Fruit fly (Drosophila melanogaster) whole organism, embryonic: ENCODE results near the gene dock.

ENCODE experiments used
- Abd-B ChIP-seq: fragments of 200-800 bp; sonication (Bioruptor generic); optimal IDR thresholded peaks from 2 replicates; lab custom pipeline; 2018; ENCODE audit warnings: missing biosample characterization, mild to moderate bottlenecking, missing genetic modification characterization, moderate library complexity
- Asciz ChIP-seq: fragments of 200-800 bp; sonication (Bioruptor generic); optimal IDR thresholded peaks from 2 replicates; lab custom pipeline; 2017; ENCODE audit warnings: missing biosample characterization, mild to moderate bottlenecking, missing genetic modification characterization, missing genetic modification reagents
- CG10267 ChIP-seq: fragments of 200-800 bp; sonication (Bioruptor generic); optimal IDR thresholded peaks from 2 replicates; lab custom pipeline; 2018; ENCODE audit warnings: missing biosample characterization, mild to moderate bottlenecking, missing genetic modification characterization, moderate library complexity
- CG12744 ChIP-seq: fragments of 200-800 bp; sonication (Bioruptor generic); optimal IDR thresholded peaks from 2 replicates; lab custom pipeline; 2016; ENCODE audit warnings: missing biosample characterization, missing genetic modification characterization
- CG12769 ChIP-seq: fragments of 200-800 bp; sonication (Bioruptor generic); optimal IDR thresholded peaks from 2 replicates; lab custom pipeline; 2019; ENCODE audit warnings: missing biosample characterization, mild to moderate bottlenecking, missing genetic modification characterization, moderate library complexity
- CG2120 ChIP-seq: fragments of 200-800 bp; sonication (Bioruptor generic); optimal IDR thresholded peaks from 3 replicates; lab custom pipeline; 2016; ENCODE audit warnings: missing biosample characterization, missing genetic modification characterization
- CG31365 ChIP-seq: fragments of 200-800 bp; sonication (Bioruptor generic); optimal IDR thresholded peaks from 2 replicates; lab custom pipeline; 2018; ENCODE audit warnings: missing biosample characterization, mild to moderate bottlenecking, missing genetic modification characterization
- CG31388 ChIP-seq: fragments of 200-800 bp; sonication (Bioruptor generic); optimal IDR thresholded peaks from 2 replicates; lab custom pipeline; 2016; ENCODE audit warnings: missing biosample characterization, missing genetic modification characterization
- CG3281 ChIP-seq: fragments of 200-800 bp; sonication (Bioruptor generic); optimal IDR thresholded peaks from 3 replicates; lab custom pipeline; 2017; ENCODE audit warnings: missing biosample characterization, mild to moderate bottlenecking, missing genetic modification characterization
- CG43689 ChIP-seq: fragments of 200-800 bp; sonication (Bioruptor generic); IDR thresholded peaks from 2 replicates; pipeline ENCODE4 v1.3.6; 2022; ENCODE audit warnings: missing biosample characterization, missing genetic modification characterization
- CG6654 ChIP-seq: fragments of 200-800 bp; sonication (Bioruptor generic); optimal IDR thresholded peaks from 2 replicates; lab custom pipeline; 2017; ENCODE audit warnings: missing biosample characterization, mild to moderate bottlenecking, missing genetic modification characterization
- CG7987 ChIP-seq: fragments of 200-800 bp; sonication (Bioruptor generic); optimal IDR thresholded peaks from 2 replicates; lab custom pipeline; 2018; ENCODE audit warnings: missing biosample characterization, mild to moderate bottlenecking, missing genetic modification characterization, moderate library complexity
- CG8765 ChIP-seq: fragments of 200-800 bp; sonication (Bioruptor generic); IDR thresholded peaks from 2 replicates; pipeline ENCODE4 v1.3.6; 2022; ENCODE audit warnings: missing biosample characterization, missing genetic modification characterization
- CG9876 ChIP-seq: fragments of 200-800 bp; sonication (Bioruptor generic); optimal IDR thresholded peaks from 2 replicates; lab custom pipeline; 2016; ENCODE audit warnings: missing biosample characterization, missing genetic modification characterization
- Dek ChIP-seq: fragments of 200-800 bp; sonication (Bioruptor generic); optimal IDR thresholded peaks from 3 replicates; lab custom pipeline; 2019; ENCODE audit warnings: missing biosample characterization, mild to moderate bottlenecking, missing genetic modification characterization, moderate library complexity
- Dll ChIP-seq: fragments of 200-800 bp; sonication (Bioruptor generic); IDR thresholded peaks from 4 replicates; pipeline ENCODE4 v1.3.6; 2022; ENCODE audit warnings: missing biosample characterization, missing genetic modification characterization; ENCODE audit not compliant: partially characterized antibody
- Fer1 ChIP-seq: fragments of 200-800 bp; sonication (Bioruptor generic); optimal IDR thresholded peaks from 2 replicates; lab custom pipeline; 2017; ENCODE audit warnings: missing biosample characterization, mild to moderate bottlenecking, missing genetic modification characterization
- HLH3B ChIP-seq: fragments of 200-800 bp; sonication (Bioruptor generic); IDR thresholded peaks from 2 replicates; pipeline ENCODE4 v1.3.6; 2022; ENCODE audit warnings: missing biosample characterization, missing genetic modification characterization
- HLHmδ ChIP-seq: fragments of 200-800 bp; sonication (Bioruptor generic); optimal IDR thresholded peaks from 2 replicates; lab custom pipeline; 2018; ENCODE audit warnings: missing biosample characterization, mild to moderate bottlenecking, missing genetic modification characterization, moderate library complexity
- Jarid2 ChIP-seq: fragments of 200-800 bp; sonication (Bioruptor generic); optimal IDR thresholded peaks from 3 replicates; lab custom pipeline; 2017; ENCODE audit warnings: mild to moderate bottlenecking, missing biosample characterization, missing genetic modification reagents, missing genetic modification characterization
- Nf-YA ChIP-seq: fragments of 200-800 bp; sonication (Bioruptor generic); IDR thresholded peaks from 2 replicates; pipeline ENCODE4 v1.3.6; 2022; ENCODE audit warnings: missing biosample characterization, missing genetic modification characterization
- Rfx ChIP-seq: fragments of 200-800 bp; sonication (Bioruptor generic); IDR thresholded peaks from 2 replicates; pipeline ENCODE4 v1.3.6; 2022; ENCODE audit warnings: missing biosample characterization, missing genetic modification characterization
- Spps ChIP-seq: fragments of 200-800 bp; sonication (Bioruptor generic); optimal IDR thresholded peaks from 2 replicates; lab custom pipeline; 2018; ENCODE audit warnings: missing biosample characterization, mild to moderate bottlenecking, missing genetic modification characterization
- Ssrp ChIP-seq: fragments of 200-800 bp; sonication (Bioruptor generic); optimal IDR thresholded peaks from 2 replicates; lab custom pipeline; 2018; ENCODE audit warnings: missing biosample characterization, mild to moderate bottlenecking, missing genetic modification characterization, moderate library complexity
- Stat92E ChIP-seq, 3 experiments: fragments of >200 bp in 2 of 3; fragments of 200-800 bp in 1 of 3; sonication (Bioruptor generic) in 1 of 3; optimal IDR thresholded peaks; 2 replicates each; lab custom pipeline; 2017 to 2019; ENCODE audit warnings: missing biosample characterization in 3 of 3, missing genetic modification characterization in 3 of 3, mild to moderate bottlenecking in 1 of 3, moderate library complexity in 1 of 3
- TFAM ChIP-seq: fragments of 200-800 bp; sonication (Bioruptor generic); optimal IDR thresholded peaks from 2 replicates; lab custom pipeline; 2017; ENCODE audit warnings: missing biosample characterization, missing genetic modification characterization, inconsistent platforms
- Trl ChIP-seq, 3 experiments: fragments of >200 bp in 2 of 3; fragments of 200-800 bp in 1 of 3; sonication (Bioruptor generic) in 1 of 3; optimal IDR thresholded peaks; 2 replicates in 1 of 3; 3 replicates in 2 of 3; lab custom pipeline; 2016 to 2017; ENCODE audit warnings: missing biosample characterization in 1 of 3, missing genetic modification characterization in 1 of 3
- ap ChIP-seq: fragments of 200-800 bp; sonication (Bioruptor generic); IDR thresholded peaks from 2 replicates; pipeline ENCODE4 v1.3.6; 2022; ENCODE audit warnings: missing biosample characterization, missing genetic modification characterization
- caup ChIP-seq: fragments of 200-800 bp; sonication (Bioruptor generic); optimal IDR thresholded peaks from 3 replicates; lab custom pipeline; 2017; ENCODE audit warnings: missing biosample characterization, mild to moderate bottlenecking, missing genetic modification characterization, moderate library complexity; ENCODE audit not compliant: severe bottlenecking
- chn ChIP-seq: fragments of 200-800 bp; sonication (Bioruptor generic); optimal IDR thresholded peaks from 2 replicates; lab custom pipeline; 2016; ENCODE audit warnings: missing biosample characterization, missing genetic modification characterization
- dimm ChIP-seq: fragments of 200-800 bp; sonication (Bioruptor generic); IDR thresholded peaks from 2 replicates; pipeline ENCODE4 v1.3.6; 2022; ENCODE audit warnings: missing biosample characterization, missing genetic modification characterization
- dmrt99B ChIP-seq: fragments of 200-800 bp; sonication (Bioruptor generic); optimal IDR thresholded peaks from 2 replicates; lab custom pipeline; 2018; ENCODE audit warnings: missing biosample characterization, mild to moderate bottlenecking, missing genetic modification characterization, moderate library complexity
- gcm2 ChIP-seq: fragments of 200-800 bp; sonication (Bioruptor generic); optimal IDR thresholded peaks from 2 replicates; lab custom pipeline; 2016; ENCODE audit warnings: missing biosample characterization, missing genetic modification characterization
- grn ChIP-seq: fragments of 200-800 bp; sonication (Bioruptor generic); optimal IDR thresholded peaks from 3 replicates; lab custom pipeline; 2017; ENCODE audit warnings: missing biosample characterization, missing genetic modification characterization
- gro ChIP-seq: fragments of 200-800 bp; sonication (Bioruptor generic); optimal IDR thresholded peaks from 2 replicates; lab custom pipeline; 2016; ENCODE audit warnings: missing biosample characterization, missing genetic modification characterization
- gsb-n ChIP-seq: fragments of 200-800 bp; sonication (Bioruptor generic); optimal IDR thresholded peaks from 3 replicates; lab custom pipeline; 2018; ENCODE audit warnings: missing biosample characterization, mild to moderate bottlenecking, missing genetic modification characterization
- kay ChIP-seq: fragments of 200-800 bp; sonication (Bioruptor generic); optimal IDR thresholded peaks from 2 replicates; lab custom pipeline; 2016; ENCODE audit warnings: missing biosample characterization, missing genetic modification characterization
- mld ChIP-seq: fragments of 200-800 bp; sonication (Bioruptor generic); IDR thresholded peaks from 3 replicates; pipeline ENCODE4 v1.3.6; 2022; ENCODE audit warnings: missing biosample characterization, missing genetic modification characterization; ENCODE audit not compliant: partially characterized antibody
- nau ChIP-seq: fragments of 200-800 bp; sonication (Bioruptor generic); optimal IDR thresholded peaks from 3 replicates; lab custom pipeline; 2017; ENCODE audit warnings: missing biosample characterization, mild to moderate bottlenecking, missing genetic modification characterization, missing genetic modification reagents
- nerfin-2 ChIP-seq: fragments of 200-800 bp; sonication (Bioruptor generic); IDR thresholded peaks from 2 replicates; pipeline ENCODE4 v1.3.6; 2022; ENCODE audit warnings: missing biosample characterization, missing genetic modification characterization; ENCODE audit not compliant: partially characterized antibody
- pzg ChIP-seq: fragments of 200-800 bp; sonication (Bioruptor generic); optimal IDR thresholded peaks from 3 replicates; lab custom pipeline; 2018; ENCODE audit warnings: missing biosample characterization, mild to moderate bottlenecking, missing genetic modification characterization, moderate library complexity
- rib ChIP-seq: fragments of 200-800 bp; sonication (Bioruptor generic); IDR thresholded peaks from 2 replicates; pipeline ENCODE4 v1.3.6; 2022; ENCODE audit warnings: missing biosample characterization, missing genetic modification characterization
- sqz ChIP-seq: fragments of 200-800 bp; sonication (Bioruptor generic); optimal IDR thresholded peaks from 3 replicates; lab custom pipeline; 2018; ENCODE audit warnings: missing biosample characterization, mild to moderate bottlenecking, missing genetic modification characterization
- ssp ChIP-seq: fragments of 200-800 bp; sonication (Bioruptor generic); IDR thresholded peaks from 2 replicates; pipeline ENCODE4 v1.3.6; 2022; ENCODE audit warnings: missing biosample characterization, missing genetic modification characterization
- unc-4 ChIP-seq: fragments of 200-800 bp; sonication (Bioruptor generic); IDR thresholded peaks from 2 replicates; pipeline ENCODE4 v1.3.6; 2022; ENCODE audit warnings: missing biosample characterization, missing genetic modification characterization; ENCODE audit not compliant: partially characterized antibody
- zfh2 ChIP-seq: fragments of 200-800 bp; sonication (Bioruptor generic); optimal IDR thresholded peaks from 2 replicates; lab custom pipeline; 2016; ENCODE audit warnings: missing biosample characterization, missing genetic modification characterization

The dock gene

DNA sequence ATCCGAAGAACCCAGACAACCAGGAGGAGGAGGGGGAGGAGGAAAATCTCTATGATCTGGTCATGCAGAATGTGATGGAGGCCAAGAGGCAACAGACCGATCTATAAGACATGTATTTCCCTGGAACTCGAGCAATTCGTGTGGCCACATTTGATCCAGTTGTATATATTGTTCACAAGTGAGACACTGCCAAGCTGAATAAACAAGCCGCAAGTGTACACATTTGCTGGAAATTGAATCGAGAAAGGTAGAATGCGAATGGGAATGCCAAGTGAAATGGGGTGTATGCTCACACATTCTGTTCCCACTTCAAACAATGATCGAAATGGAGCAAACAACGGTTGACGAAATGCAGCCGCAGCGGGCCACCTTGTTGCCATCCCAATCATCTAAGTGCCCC lies 30.2 kb downstream of the dock start (continued):
- TF ChIP-seq HLH3B (GFP tag; lab: Robert Waterston, UW) = peak; percentile 21; the same call in 1 of the 2 replicates
- TF ChIP-seq Fer1 = peak; percentile 46
- TF ChIP-seq CG43689 (GFP tag; lab: Robert Waterston, UW) = no peak
- peak; percentile 47 for TF ChIP-seq Asciz (GFP tag; lab: Kevin White, UChicago)
- peak; percentile 74 for TF ChIP-seq HLHmδ (GFP tag; lab: Kevin White, UChicago)
- peak; percentile 33 for TF ChIP-seq CG2120 (GFP tag; lab: Kevin White, UChicago)
- TF ChIP-seq kay (GFP tag; lab: Kevin White, UChicago) = no peak
- TF ChIP-seq Ssrp (tag; lab: Kevin White, UChicago) = no peak

DNA sequence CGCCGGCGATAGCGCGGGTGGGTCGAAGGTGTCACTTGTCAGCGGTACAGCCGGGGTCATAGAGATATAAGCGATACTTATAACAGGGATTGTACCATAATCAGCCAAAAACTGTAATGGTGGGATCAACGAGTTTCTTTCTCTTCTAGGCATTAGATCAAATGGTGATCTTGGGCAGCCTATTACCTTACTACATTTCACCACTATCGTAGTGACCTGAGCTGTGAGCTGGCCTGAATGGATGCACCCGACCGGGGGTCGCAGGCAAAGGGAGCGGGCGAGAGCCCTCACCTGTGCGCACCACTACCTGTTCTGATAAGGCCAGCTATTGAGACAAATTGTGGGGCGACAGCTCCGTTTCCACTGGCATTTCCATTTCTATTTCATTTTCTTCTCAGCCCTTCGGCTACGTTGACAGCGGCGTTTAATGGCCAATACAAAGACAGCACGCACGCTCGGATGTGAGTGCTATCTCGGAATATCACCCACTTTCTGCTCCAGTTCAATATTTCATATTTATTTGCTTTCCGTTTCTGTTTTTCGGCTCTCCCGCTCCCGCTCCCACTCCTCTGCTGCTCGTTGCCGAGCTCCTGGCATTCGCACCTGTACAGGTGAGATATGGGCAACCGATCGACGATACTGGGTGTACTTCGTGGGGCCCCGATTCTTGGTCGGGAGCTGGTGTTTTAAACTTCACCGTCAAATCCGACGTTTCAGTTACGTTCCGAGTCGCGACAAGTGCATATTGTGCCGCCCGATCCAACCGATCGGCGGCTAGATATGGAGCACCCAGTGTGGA lies 31.1 kb downstream of the dock start:
- TF ChIP-seq CG31388 (peak; percentile 40), rib (GFP tag; lab: Robert Waterston, UW) (peak; percentile 27; the same call in 1 of the 2 replicates), grn (GFP tag; lab: Kevin White, UChicago) (peak; percentile 31), pzg (no peak), sqz (GFP tag; lab: Kevin White, UChicago) (peak; percentile 36), CG12769 (tag; lab: Kevin White, UChicago) (peak; percentile 81), CG8765 (GFP tag; lab: Robert Waterston, UW) (peak; percentile 59; the same call in 1 of the 2 replicates), CG9876 (GFP tag; lab: Kevin White, UChicago) (peak; percentile 24), gcm2 (GFP tag; lab: Kevin White, UChicago) (no peak), CG31365 (peak; percentile 24), TFAM (GFP tag; lab: Kevin White, UChicago) (no peak), Rfx (peak; percentile 76), Dll (GFP tag; lab: Robert Waterston, UW) (no peak), Stat92E (GFP tag; optimal IDR thresholded peaks at IDR 0.05; lab: Kevin White, UChicago) (peak in 1 of 3 experiments; percentile 48), Dek (tag; lab: Kevin White, UChicago) (peak; percentile 66), CG3281 (GFP tag; lab: Kevin White, UChicago) (peak; percentile 59), kay (GFP tag; lab: Kevin White, UChicago) (peak; percentile 47), Abd-B (peak; percentile 68), Nf-YA (GFP tag; lab: Robert Waterston, UW) (peak; percentile 81), Spps (tag; lab: Kevin White, UChicago) (peak; percentile 49), nerfin-2 (GFP tag; lab: Robert Waterston, UW) (no peak), dmrt99B (tag; lab: Kevin White, UChicago) (peak; percentile 88), CG6654 (GFP tag; lab: Kevin White, UChicago) (peak; percentile 53), gsb-n (tag; lab: Kevin White, UChicago) (peak; percentile 81), chn (GFP tag; lab: Kevin White, UChicago) (peak; percentile 64), unc-4 (GFP tag; lab: Robert Waterston, UW) (no peak), Trl (optimal IDR thresholded peaks at IDR 0.05; lab: Kevin White, UChicago) (peak in 1 of 2 experiments; percentile 13), Trl (GFP tag; optimal IDR thresholded peaks at IDR 0.05; lab: Kevin White, UChicago) (peak; percentile 66), mld (GFP tag; lab: Robert Waterston, UW) (no peak), CG7987 (GFP tag; lab: Kevin White, UChicago) (peak; percentile 12), gro (GFP tag; lab: Kevin White, UChicago) (no peak), zfh2 (GFP tag; lab: Kevin White, UChicago) (peak; percentile 18), Jarid2 (GFP tag; lab: Kevin White, UChicago) (peak; percentile 58), nau (GFP tag; lab: Kevin White, UChicago) (peak; percentile 73), ap (GFP tag; lab: Robert Waterston, UW) (peak; percentile 83), CG10267 (peak; percentile 65), ssp (GFP tag; lab: Robert Waterston, UW) (peak; percentile 71), caup (GFP tag; lab: Kevin White, UChicago) (peak; percentile 34), CG12744 (GFP tag; lab: Kevin White, UChicago) (no peak), dimm (peak; percentile 56)
